Worm (Caenorhabditis elegans): ENCODE measurements around the gene gldi-7.

Gene gldi-7

DNA sequence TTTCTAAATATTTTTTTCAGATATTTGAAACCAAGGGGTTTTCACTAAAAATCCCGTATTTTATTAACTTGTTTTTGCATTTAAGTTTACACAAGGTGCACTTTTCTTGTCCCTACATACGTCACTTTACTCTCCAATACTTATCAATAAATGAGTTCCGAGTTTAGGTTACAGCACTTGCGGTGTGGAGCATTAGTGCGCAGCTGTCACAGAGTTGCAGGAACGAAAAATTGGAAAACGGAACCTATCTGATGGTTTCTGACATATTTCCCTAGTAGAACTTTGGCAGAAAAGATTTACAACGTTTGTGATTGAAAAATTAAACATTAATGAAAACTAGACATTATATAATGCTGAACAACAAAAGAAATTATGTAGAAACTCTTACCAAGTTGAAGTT, 32.8 kb downstream of the gldi-7 start:
- no peak for TF ChIP-seq nfya-1 (tag; optimal IDR thresholded peaks at IDR 0.05)
- no peak for TF ChIP-seq lin-11 (tag; optimal IDR thresholded peaks at IDR 0.05)
- no peak for TF ChIP-seq sox-4 (tag; optimal IDR thresholded peaks at IDR 0.05)
- no peak for TF ChIP-seq ceh-6 (GFP tag; optimal IDR thresholded peaks at IDR 0.05)
- no peak for TF ChIP-seq ceh-34 (tag; optimal IDR thresholded peaks at IDR 0.05)
- TF ChIP-seq eyg-1 (tag; optimal IDR thresholded peaks at IDR 0.05) = no peak
- TF ChIP-seq elt-2 (tag; optimal IDR thresholded peaks at IDR 0.05) = no peak
- TF ChIP-seq pha-2 (tag; optimal IDR thresholded peaks at IDR 0.05) = no peak
- no peak for TF ChIP-seq unc-55 (GFP tag; optimal IDR thresholded peaks at IDR 0.05)
- no peak for TF ChIP-seq sox-2 (GFP tag; IDR thresholded peaks at IDR 0.05)
- TF ChIP-seq ceh-14 (tag; optimal IDR thresholded peaks at IDR 0.05) = no peak
- TF ChIP-seq hlh-13 (GFP tag; optimal IDR thresholded peaks at IDR 0.05) = no peak
- no peak for TF ChIP-seq nhr-11 (tag; optimal IDR thresholded peaks at IDR 0.05)
- TF ChIP-seq dve-1 (tag; optimal IDR thresholded peaks at IDR 0.05) = no peak
- TF ChIP-seq fkh-10 (GFP tag; optimal IDR thresholded peaks at IDR 0.05) = no peak
- TF ChIP-seq K02D7.2 (tag; optimal IDR thresholded peaks at IDR 0.05) = no peak

DNA sequence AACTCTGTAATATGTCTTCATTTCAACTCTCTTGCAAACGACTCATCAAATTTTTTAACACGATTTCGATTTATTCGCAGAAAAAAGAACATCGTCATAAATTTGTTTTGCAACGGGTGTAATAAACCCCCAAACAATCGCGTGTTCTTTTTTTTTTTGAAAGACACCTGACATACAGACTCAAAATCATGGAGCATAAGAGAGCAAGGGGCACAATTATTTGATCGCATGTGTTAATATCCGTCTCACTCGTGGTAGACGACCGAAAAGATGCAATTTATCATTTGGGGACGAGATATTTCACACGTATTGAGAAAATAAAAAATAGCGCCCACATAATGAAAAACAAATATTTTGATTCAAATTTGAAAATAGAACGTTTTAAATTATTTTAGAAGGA, 34.8 kb downstream of the gldi-7 start:
- no peak for TF ChIP-seq C08G9.2 (tag; optimal IDR thresholded peaks at IDR 0.05)
- TF ChIP-seq hlh-8 (tag; optimal IDR thresholded peaks at IDR 0.05) = no peak
- TF ChIP-seq lin-11 (tag; optimal IDR thresholded peaks at IDR 0.05) = no peak
- TF ChIP-seq ceh-48 (tag; optimal IDR thresholded peaks at IDR 0.05) = no peak
- no peak for TF ChIP-seq sdc-2 (tag; optimal IDR thresholded peaks at IDR 0.05)
- no peak for TF ChIP-seq ets-4 (tag; optimal IDR thresholded peaks at IDR 0.05)
- no peak for TF ChIP-seq unc-86 (tag; optimal IDR thresholded peaks at IDR 0.05)

ce11 chrII:8494228-8494717, 36.7 kb downstream of the gldi-7 start, which contains the start of gene M05D6.9:
TSS of gene M05D6.9 (plus strand) at chrII:8494278.
- TF ChIP-seq sox-4 (tag; optimal IDR thresholded peaks at IDR 0.05) = no peak
- TF ChIP-seq pax-1 (tag; optimal IDR thresholded peaks at IDR 0.05) = no peak
- no peak for TF ChIP-seq hlh-15 (tag; optimal IDR thresholded peaks at IDR 0.05)
- TF ChIP-seq nhr-232 (tag; optimal IDR thresholded peaks at IDR 0.05) = no peak

- TF ChIP-seq C08G9.2 (tag; optimal IDR thresholded peaks at IDR 0.05) (no peak), ceh-24 (tag; optimal IDR thresholded peaks at IDR 0.05) (no peak), ceh-2 (tag; optimal IDR thresholded peaks at IDR 0.05) (no peak), ama-1 (optimal IDR thresholded peaks at IDR 0.05) (no peak), fkh-10 (GFP tag; optimal IDR thresholded peaks at IDR 0.05) (no peak), ceh-6 (GFP tag; optimal IDR thresholded peaks at IDR 0.05) (no peak), ceh-18 (tag; optimal IDR thresholded peaks at IDR 0.05) (no peak), ceh-14 (tag; optimal IDR thresholded peaks at IDR 0.05) (no peak), ahr-1 (tag; optimal IDR thresholded peaks at IDR 0.05) (no peak), sdc-2 (tag; optimal IDR thresholded peaks at IDR 0.05) (no peak), unc-55 (GFP tag; optimal IDR thresholded peaks at IDR 0.05) (no peak), madf-2 (tag; optimal IDR thresholded peaks at IDR 0.05) (no peak), odd-2 (tag; optimal IDR thresholded peaks at IDR 0.05) (no peak), elt-2 (tag; optimal IDR thresholded peaks at IDR 0.05) (no peak), rnt-1 (tag; optimal IDR thresholded peaks at IDR 0.05) (no peak), hlh-30 (tag; optimal IDR thresholded peaks at IDR 0.05; ENCODE audit: insufficient read depth) (no peak), hlh-13 (GFP tag; optimal IDR thresholded peaks at IDR 0.05) (no peak)
Measured at ce11 chrII:8488123-8488522, 42.9 kb downstream of the gldi-7 start.

ce11 chrII:8485603-8486002, 45.4 kb downstream of the gldi-7 start, which contains the start of gene gbh-2:
TSS of gene gbh-2 (plus strand) at chrII:8485879.
- TF ChIP-seq ceh-2 (tag; optimal IDR thresholded peaks at IDR 0.05) = no peak
- TF ChIP-seq elt-2 (tag; optimal IDR thresholded peaks at IDR 0.05) = peak; percentile 36
- no peak for TF ChIP-seq rnt-1 (tag; optimal IDR thresholded peaks at IDR 0.05)
- TF ChIP-seq Y22D7AL.16 (tag; optimal IDR thresholded peaks at IDR 0.05) = no peak
